Worm (Caenorhabditis elegans): Measurements from ENCODE around the gene ZK856.19.

ce11 chrV:10198386-10198785 lies 6.3 kb downstream of the ZK856.19 start, which contains the start of gene ZK856.6:
- TF ChIP-seq daf-12 (tag; optimal IDR thresholded peaks at IDR 0.05) (no peak), zfp-2 (tag; optimal IDR thresholded peaks at IDR 0.05) (no peak), ZK337.2 (GFP tag; IDR thresholded peaks at IDR 0.05) (no peak), D1046.2 (GFP tag; IDR thresholded peaks at IDR 0.05) (no peak), egl-43 (GFP tag; IDR thresholded peaks at IDR 0.05) (no peak), lin-13 (GFP tag; optimal IDR thresholded peaks at IDR 0.05) (no peak), dve-1 (tag; optimal IDR thresholded peaks at IDR 0.05; ENCODE audit: insufficient read depth) (no peak), ZK546.5 (tag; optimal IDR thresholded peaks at IDR 0.05) (no peak), ceh-82 (tag; optimal IDR thresholded peaks at IDR 0.05) (no peak)

Data from whole organism, L4 larva.